Fruit fly (Drosophila melanogaster): ENCODE data around the gene CG10405.

CG10405 gene

dm6 chr3R:16448378-16449134, 5.7 kb upstream of the CG10405 start (continued):
- TF ChIP-seq Hr3 (GFP tag; optimal IDR thresholded peaks at IDR 0.05) (peak; percentile 34), mirr (GFP tag; optimal IDR thresholded peaks at IDR 0.05) (peak; percentile 20), ttk (GFP tag; IDR thresholded peaks at IDR 0.05) (peak; percentile 73), crp (GFP tag; optimal IDR thresholded peaks at IDR 0.05) (peak in 1 of 2 experiments; percentile 11), CG16813 (GFP tag; IDR thresholded peaks at IDR 0.05; ENCODE audit: partially characterized antibody) (no peak), unpg (GFP tag; optimal IDR thresholded peaks at IDR 0.05) (peak; percentile 90), B-H2 (GFP tag; optimal IDR thresholded peaks at IDR 0.05) (no peak), danr (GFP tag; IDR thresholded peaks at IDR 0.05) (peak; percentile 52; the same call in 1 of the 2 replicates), trem (tag; optimal IDR thresholded peaks at IDR 0.05) (peak; percentile 75), CG4424 (GFP tag; optimal IDR thresholded peaks at IDR 0.05) (no peak), CG9215 (GFP tag; IDR thresholded peaks at IDR 0.05) (no peak; the same call in 1 of the 2 replicates), CG10274 (GFP tag; optimal IDR thresholded peaks at IDR 0.05) (no peak), tna (GFP tag; IDR thresholded peaks at IDR 0.05; ENCODE audit: partially characterized antibody) (no peak), CG4730 (GFP tag; IDR thresholded peaks at IDR 0.05) (peak; percentile 70), zen (tag; optimal IDR thresholded peaks at IDR 0.05) (peak; percentile 50), CG17359 (tag; optimal IDR thresholded peaks at IDR 0.05) (peak; percentile 85), fd102C (GFP tag; optimal IDR thresholded peaks at IDR 0.05) (no peak), tgo (GFP tag; IDR thresholded peaks at IDR 0.05) (peak; percentile 73), Atf6 (GFP tag; IDR thresholded peaks at IDR 0.05) (peak; percentile 57; the same call in 1 of the 2 replicates), CG30403 (GFP tag; optimal IDR thresholded peaks at IDR 0.05) (peak; percentile 70), CG12104 (GFP tag; optimal IDR thresholded peaks at IDR 0.05) (no peak), Aef1 (GFP tag; IDR thresholded peaks at IDR 0.05) (peak; percentile 72), CG14860 (GFP tag; IDR thresholded peaks at IDR 0.05; ENCODE audit: partially characterized antibody) (no peak), pho (GFP tag; optimal IDR thresholded peaks at IDR 0.05) (peak; percentile 42), amos (GFP tag; IDR thresholded peaks at IDR 0.05; ENCODE audit: partially characterized antibody) (no peak), Nf-YA (GFP tag; IDR thresholded peaks at IDR 0.05) (peak; percentile 76; the same call in 1 of the 2 replicates), CG2129 (GFP tag; IDR thresholded peaks at IDR 0.05; ENCODE audit: partially characterized antibody) (no peak), CG8281 (tag; optimal IDR thresholded peaks at IDR 0.05) (no peak), sens-2 (GFP tag; IDR thresholded peaks at IDR 0.05) (peak; percentile 87), slp2 (GFP tag; optimal IDR thresholded peaks at IDR 0.05) (peak; percentile 37), repo (GFP tag; optimal IDR thresholded peaks at IDR 0.05) (no peak), CG4617 (GFP tag; optimal IDR thresholded peaks at IDR 0.05; ENCODE audit: borderline replicate concordance) (no peak), pnt (GFP tag; optimal IDR thresholded peaks at IDR 0.05) (peak; percentile 82), crol (GFP tag; IDR thresholded peaks at IDR 0.05) (peak; percentile 68), CG13123 (GFP tag; optimal IDR thresholded peaks at IDR 0.05) (peak; percentile 5), sima (GFP tag; optimal IDR thresholded peaks at IDR 0.05) (no peak), p53 (GFP tag; optimal IDR thresholded peaks at IDR 0.05) (no peak), chif (GFP tag; optimal IDR thresholded peaks at IDR 0.05) (peak; percentile 65 to 81), Gsc (GFP tag; IDR thresholded peaks at IDR 0.05) (peak; percentile 73), Dip2 (GFP tag; IDR thresholded peaks at IDR 0.05) (no peak), ranshi (GFP tag; IDR thresholded peaks at IDR 0.05) (peak; percentile 76), pros (GFP tag; optimal IDR thresholded peaks at IDR 0.05) (no peak), CG2875 (GFP tag; optimal IDR thresholded peaks at IDR 0.05) (peak; percentile 18), Stat92E (GFP tag; optimal IDR thresholded peaks at IDR 0.05) (no peak), lilli (GFP tag; optimal IDR thresholded peaks at IDR 0.05) (peak; percentile 56), CG11560 (tag; IDR thresholded peaks at IDR 0.05) (no peak; the same call in 2 of the 3 replicates), Hmx (GFP tag; optimal IDR thresholded peaks at IDR 0.05) (no peak), CG3847 (GFP tag; IDR thresholded peaks at IDR 0.05) (peak; percentile 58), lmd (GFP tag; IDR thresholded peaks at IDR 0.05) (peak; percentile 82)
